Fruit fly (Drosophila melanogaster) whole organism, embryonic: ENCODE measurements around the gene Pig1.

ENCODE experiments used
- Bdp1 ChIP-seq: fragments of 200-800 bp; sonication (Bioruptor generic); optimal IDR thresholded peaks from 3 replicates; lab custom pipeline; 2016; ENCODE audit warnings: missing biosample characterization, missing genetic modification characterization
- CG10543 ChIP-seq: fragments of 200-800 bp; sonication (Bioruptor generic); optimal IDR thresholded peaks from 3 replicates; lab custom pipeline; 2017; ENCODE audit warnings: missing biosample characterization, mild to moderate bottlenecking, missing genetic modification characterization, moderate library complexity
- CG11695 ChIP-seq: fragments of 200-800 bp; sonication (Bioruptor generic); IDR thresholded peaks from 3 replicates; pipeline ENCODE4 v1.3.6; 2022; ENCODE audit warnings: missing biosample characterization, missing genetic modification characterization
- CG12071 ChIP-seq: fragments of 200-800 bp; sonication (Bioruptor generic); optimal IDR thresholded peaks from 3 replicates; lab custom pipeline; 2018; ENCODE audit warnings: missing biosample characterization, mild to moderate bottlenecking, missing genetic modification characterization
- CG12155 ChIP-seq: fragments of 200-800 bp; sonication (Bioruptor generic); optimal IDR thresholded peaks from 3 replicates; lab custom pipeline; 2016; ENCODE audit warnings: missing biosample characterization, missing genetic modification characterization
- CG17186 ChIP-seq: fragments of 200-800 bp; sonication (Bioruptor generic); optimal IDR thresholded peaks from 3 replicates; lab custom pipeline; 2017; ENCODE audit warnings: missing biosample characterization, missing genetic modification reagents, missing genetic modification characterization
- CG17568 ChIP-seq: fragments of 200-800 bp; sonication (Bioruptor generic); optimal IDR thresholded peaks from 2 replicates; lab custom pipeline; 2018; ENCODE audit warnings: missing biosample characterization, mild to moderate bottlenecking, missing genetic modification characterization, moderate library complexity
- CG18764 ChIP-seq: fragments of 200-800 bp; sonication (Bioruptor generic); optimal IDR thresholded peaks from 3 replicates; lab custom pipeline; 2016; ENCODE audit warnings: missing biosample characterization, missing genetic modification characterization
- CG2678 ChIP-seq: fragments of 200-800 bp; sonication (Bioruptor generic); optimal IDR thresholded peaks from 3 replicates; lab custom pipeline; 2019; ENCODE audit warnings: missing biosample characterization, mild to moderate bottlenecking, missing genetic modification characterization, moderate library complexity
- CG2875 ChIP-seq: fragments of 200-800 bp; sonication (Bioruptor generic); optimal IDR thresholded peaks from 2 replicates; lab custom pipeline; 2017; ENCODE audit warnings: missing biosample characterization, mild to moderate bottlenecking, missing genetic modification characterization, missing genetic modification reagents
- CG30403 ChIP-seq: fragments of 200-800 bp; sonication (Bioruptor generic); optimal IDR thresholded peaks from 3 replicates; lab custom pipeline; 2016; ENCODE audit warnings: missing biosample characterization, missing genetic modification characterization
- CG31388 ChIP-seq: fragments of 200-800 bp; sonication (Bioruptor generic); optimal IDR thresholded peaks from 2 replicates; lab custom pipeline; 2016; ENCODE audit warnings: missing biosample characterization, missing genetic modification characterization
- CG3281 ChIP-seq: fragments of 200-800 bp; sonication (Bioruptor generic); optimal IDR thresholded peaks from 3 replicates; lab custom pipeline; 2017; ENCODE audit warnings: missing biosample characterization, mild to moderate bottlenecking, missing genetic modification characterization
- CG33213 ChIP-seq: fragments of 200-800 bp; sonication (Bioruptor generic); optimal IDR thresholded peaks from 3 replicates; lab custom pipeline; 2016; ENCODE audit warnings: missing biosample characterization, missing genetic modification characterization
- CG4707 ChIP-seq: fragments of 200-800 bp; sonication (Bioruptor generic); optimal IDR thresholded peaks from 2 replicates; lab custom pipeline; 2018; ENCODE audit warnings: missing biosample characterization, mild to moderate bottlenecking, missing genetic modification characterization, moderate library complexity
- CG4820 ChIP-seq: fragments of 200-800 bp; sonication (Bioruptor generic); optimal IDR thresholded peaks from 3 replicates; lab custom pipeline; 2016; ENCODE audit warnings: missing biosample characterization, missing genetic modification characterization
- CG6765 ChIP-seq: fragments of 200-800 bp; sonication (Bioruptor generic); optimal IDR thresholded peaks from 3 replicates; lab custom pipeline; 2017; ENCODE audit warnings: missing biosample characterization, mild to moderate bottlenecking, missing genetic modification characterization
- CG7357 ChIP-seq: fragments of 200-800 bp; sonication (Bioruptor generic); IDR thresholded peaks from 3 replicates; pipeline ENCODE4 v1.3.6; 2022; ENCODE audit warnings: missing biosample characterization, missing genetic modification characterization
- CG7928 ChIP-seq: fragments of 200-800 bp; sonication (Bioruptor generic); optimal IDR thresholded peaks from 2 replicates; lab custom pipeline; 2017; ENCODE audit warnings: missing biosample characterization, mild to moderate bottlenecking, missing genetic modification characterization
- CG7987 ChIP-seq: fragments of 200-800 bp; sonication (Bioruptor generic); optimal IDR thresholded peaks from 2 replicates; lab custom pipeline; 2018; ENCODE audit warnings: missing biosample characterization, mild to moderate bottlenecking, missing genetic modification characterization, moderate library complexity
- CG9437 ChIP-seq: fragments of 200-800 bp; sonication (Bioruptor generic); optimal IDR thresholded peaks from 2 replicates; lab custom pipeline; 2018; ENCODE audit warnings: missing biosample characterization, mild to moderate bottlenecking, missing genetic modification characterization
- CG9817 ChIP-seq: fragments of 200-800 bp; sonication (Bioruptor generic); optimal IDR thresholded peaks from 2 replicates; lab custom pipeline; 2018; ENCODE audit warnings: missing biosample characterization, mild to moderate bottlenecking, missing genetic modification characterization, moderate library complexity
- CTCF ChIP-seq: fragments of 200-800 bp; sonication (Bioruptor generic); optimal IDR thresholded peaks from 2 replicates; lab custom pipeline; 2017; ENCODE audit warnings: missing biosample characterization, mild to moderate bottlenecking, missing genetic modification characterization, moderate library complexity
- CrebB ChIP-seq: fragments of 200-800 bp; sonication (Bioruptor generic); optimal IDR thresholded peaks from 3 replicates; lab custom pipeline; 2018; ENCODE audit warnings: missing biosample characterization, mild to moderate bottlenecking, missing genetic modification characterization
- Doc3 ChIP-seq: fragments of 200-800 bp; sonication (Bioruptor generic); IDR thresholded peaks from 3 replicates; pipeline ENCODE4 v1.3.6; 2022; ENCODE audit warnings: missing biosample characterization, missing genetic modification characterization; ENCODE audit not compliant: partially characterized antibody
- Mes4 ChIP-seq: fragments of 200-800 bp; sonication (Bioruptor generic); optimal IDR thresholded peaks from 2 replicates; lab custom pipeline; 2016; ENCODE audit warnings: missing biosample characterization, missing genetic modification characterization
- Nf-YB ChIP-seq: fragments of 200-800 bp; sonication (Bioruptor generic); optimal IDR thresholded peaks from 3 replicates; lab custom pipeline; 2019; ENCODE audit warnings: missing biosample characterization, mild to moderate bottlenecking, missing genetic modification characterization, moderate library complexity
- Sox100B ChIP-seq: fragments of 200-800 bp; sonication (Bioruptor generic); optimal IDR thresholded peaks from 3 replicates; lab custom pipeline; 2018; ENCODE audit warnings: missing biosample characterization, mild to moderate bottlenecking, missing genetic modification characterization
- Spps ChIP-seq: fragments of 200-800 bp; sonication (Bioruptor generic); optimal IDR thresholded peaks from 2 replicates; lab custom pipeline; 2018; ENCODE audit warnings: missing biosample characterization, mild to moderate bottlenecking, missing genetic modification characterization
- Usf ChIP-seq: fragments of 200-800 bp; sonication (Bioruptor generic); optimal IDR thresholded peaks from 2 replicates; lab custom pipeline; 2017; ENCODE audit warnings: missing genotype, missing biosample characterization, missing genetic modification characterization
- Xrp1 ChIP-seq: fragments of 200-800 bp; sonication (Bioruptor generic); IDR thresholded peaks from 2 replicates; pipeline ENCODE4 v1.3.6; 2022; ENCODE audit warnings: missing biosample characterization, missing genetic modification characterization
- abd-A ChIP-seq: fragments of 200-800 bp; sonication (Bioruptor generic); optimal IDR thresholded peaks from 3 replicates; lab custom pipeline; 2019; ENCODE audit warnings: missing biosample characterization, mild to moderate bottlenecking, missing genetic modification characterization, moderate library complexity
- bowl ChIP-seq: fragments of 200-800 bp; sonication (Bioruptor generic); IDR thresholded peaks from 2 replicates; pipeline ENCODE4 v1.3.6; 2022; ENCODE audit warnings: missing biosample characterization, missing genetic modification characterization
- br ChIP-seq: fragments of >200 bp; optimal IDR thresholded peaks from 2 replicates; lab custom pipeline; 2017
- caup ChIP-seq: fragments of 200-800 bp; sonication (Bioruptor generic); optimal IDR thresholded peaks from 3 replicates; lab custom pipeline; 2017; ENCODE audit warnings: missing biosample characterization, mild to moderate bottlenecking, missing genetic modification characterization, moderate library complexity; ENCODE audit not compliant: severe bottlenecking
- eve ChIP-seq, 2 experiments: fragments of >200 bp; optimal IDR thresholded peaks; 2 replicates each; lab custom pipeline; 2017; ENCODE audit warnings: missing biosample characterization in 2 of 2, missing genetic modification characterization in 2 of 2
- gem ChIP-seq: fragments of 200-800 bp; sonication (Bioruptor generic); optimal IDR thresholded peaks from 2 replicates; lab custom pipeline; 2019; ENCODE audit warnings: missing biosample characterization, mild to moderate bottlenecking, missing genetic modification characterization, moderate library complexity
- grn ChIP-seq: fragments of 200-800 bp; sonication (Bioruptor generic); optimal IDR thresholded peaks from 3 replicates; lab custom pipeline; 2017; ENCODE audit warnings: missing biosample characterization, missing genetic modification characterization
- gro ChIP-seq: fragments of 200-800 bp; sonication (Bioruptor generic); optimal IDR thresholded peaks from 2 replicates; lab custom pipeline; 2016; ENCODE audit warnings: missing biosample characterization, missing genetic modification characterization
- jing ChIP-seq: fragments of 200-800 bp; sonication (Bioruptor generic); optimal IDR thresholded peaks from 2 replicates; lab custom pipeline; 2018; ENCODE audit warnings: missing biosample characterization, mild to moderate bottlenecking, missing genetic modification characterization
- nau ChIP-seq: fragments of 200-800 bp; sonication (Bioruptor generic); optimal IDR thresholded peaks from 3 replicates; lab custom pipeline; 2017; ENCODE audit warnings: missing biosample characterization, mild to moderate bottlenecking, missing genetic modification characterization, missing genetic modification reagents
- nmo ChIP-seq: fragments of 200-800 bp; sonication (Bioruptor generic); optimal IDR thresholded peaks from 2 replicates; lab custom pipeline; 2018; ENCODE audit warnings: missing biosample characterization, mild to moderate bottlenecking, missing genetic modification characterization, moderate library complexity
- pho ChIP-seq: fragments of 200-800 bp; sonication (Bioruptor generic); optimal IDR thresholded peaks from 2 replicates; lab custom pipeline; 2016; ENCODE audit warnings: missing biosample characterization, missing genetic modification characterization
- pita ChIP-seq: fragments of 200-800 bp; sonication (Bioruptor generic); optimal IDR thresholded peaks from 2 replicates; lab custom pipeline; 2017; ENCODE audit warnings: missing biosample characterization, mild to moderate bottlenecking, missing genetic modification characterization
- psq ChIP-seq: fragments of 200-800 bp; sonication (Bioruptor generic); optimal IDR thresholded peaks from 2 replicates; lab custom pipeline; 2017; ENCODE audit warnings: missing biosample characterization, missing genetic modification characterization
- repo ChIP-seq: fragments of 200-800 bp; sonication (Bioruptor generic); optimal IDR thresholded peaks from 2 replicates; lab custom pipeline; 2016; ENCODE audit warnings: missing biosample characterization, missing genetic modification characterization
- row ChIP-seq: fragments of 200-800 bp; sonication (Bioruptor generic); IDR thresholded peaks from 3 replicates; pipeline ENCODE4 v1.3.6; 2022; ENCODE audit warnings: missing biosample characterization, missing genetic modification characterization
- schlank ChIP-seq: fragments of 200-800 bp; sonication (Bioruptor generic); optimal IDR thresholded peaks from 2 replicates; lab custom pipeline; 2018; ENCODE audit warnings: missing biosample characterization, mild to moderate bottlenecking, missing genetic modification characterization
- sr ChIP-seq: fragments of 200-800 bp; sonication (Bioruptor generic); IDR thresholded peaks from 3 replicates; pipeline ENCODE4 v1.3.6; 2022; ENCODE audit warnings: missing biosample characterization, missing genetic modification characterization
- tup ChIP-seq: fragments of 200-800 bp; sonication (Bioruptor generic); optimal IDR thresholded peaks from 2 replicates; lab custom pipeline; 2016; ENCODE audit warnings: missing biosample characterization, mild to moderate bottlenecking, missing genetic modification characterization, moderate library complexity
- vfl ChIP-seq: fragments of 200-800 bp; sonication (Bioruptor generic); optimal IDR thresholded peaks from 2 replicates; lab custom pipeline; 2016; ENCODE audit warnings: missing biosample characterization, missing genetic modification characterization
- wek ChIP-seq: fragments of 200-800 bp; sonication (Bioruptor generic); optimal IDR thresholded peaks from 3 replicates; lab custom pipeline; 2018; ENCODE audit warnings: missing biosample characterization, mild to moderate bottlenecking, missing genetic modification characterization, moderate library complexity
- z ChIP-seq: fragments of 200-800 bp; sonication (Bioruptor generic); IDR thresholded peaks from 3 replicates; pipeline ENCODE4 v1.3.6; 2022; ENCODE audit warnings: missing biosample characterization, missing genetic modification characterization

The Pig1 gene

dm6 chrX:3281958-3282357, 32.9 kb upstream of the Pig1 start (continued):
- TF ChIP-seq CG33213 (no peak), caup (peak; percentile 67), bowl (GFP tag; lab: Robert Waterston, UW) (no peak), wek (no peak), gem (tag; lab: Kevin White, UChicago) (peak; percentile 15), CG7928 (GFP tag; lab: Kevin White, UChicago) (peak; percentile 3), eve (GFP tag; optimal IDR thresholded peaks at IDR 0.05; lab: Kevin White, UChicago) (no peak), CG4707 (GFP tag; lab: Kevin White, UChicago) (no peak), nau (no peak), grn (no peak), CG10543 (no peak), nmo (no peak), CG2678 (peak; percentile 54), Bdp1 (no peak), CG30403 (GFP tag; lab: Kevin White, UChicago) (no peak), pita (GFP tag; lab: Kevin White, UChicago) (no peak), jing (no peak), CTCF (GFP tag; lab: Kevin White, UChicago) (no peak), CrebB (tag; lab: Kevin White, UChicago) (no peak), CG9437 (GFP tag; lab: Kevin White, UChicago) (no peak), CG3281 (peak; percentile 60), pho (GFP tag; lab: Kevin White, UChicago) (no peak), gro (GFP tag; lab: Kevin White, UChicago) (no peak), CG17568 (no peak), CG12071 (peak; percentile 32), Spps (tag; lab: Kevin White, UChicago) (no peak), CG9817 (tag; lab: Kevin White, UChicago) (peak; percentile 30), CG4820 (no peak), CG12155 (GFP tag; lab: Kevin White, UChicago) (no peak), CG17186 (no peak), Sox100B (GFP tag; lab: Kevin White, UChicago) (no peak), tup (GFP tag; lab: Kevin White, UChicago) (no peak), sr (GFP tag; lab: Robert Waterston, UW) (no peak), schlank (tag; lab: Kevin White, UChicago) (peak; percentile 31), CG11695 (GFP tag; lab: Robert Waterston, UW) (no peak), CG7987 (no peak), repo (no peak), CG2875 (GFP tag; lab: Kevin White, UChicago) (no peak), br (lab: Kevin White, UChicago) (no peak), Doc3 (GFP tag; lab: Robert Waterston, UW) (no peak), CG7357 (GFP tag; lab: Robert Waterston, UW) (no peak), abd-A (tag; lab: Kevin White, UChicago) (no peak), CG6765 (GFP tag; lab: Kevin White, UChicago) (peak; percentile 44), vfl (GFP tag; lab: Kevin White, UChicago) (no peak), Xrp1 (no peak), z (GFP tag; lab: Robert Waterston, UW) (no peak), Nf-YB (no peak), Mes4 (GFP tag; lab: Kevin White, UChicago) (no peak), CG31388 (no peak), row (no peak), CG18764 (no peak), psq (GFP tag; lab: Kevin White, UChicago) (no peak), Usf (GFP tag; lab: Kevin White, UChicago) (no peak)
